Worm (Caenorhabditis elegans) whole organism, late embryonic: ENCODE data around the gene skpo-3.

Source experiments
- ama-1 ChIP-seq: fragments of 150-350 bp; optimal IDR thresholded peaks from 2 replicates; lab custom pipeline; 2014
- ceh-48 ChIP-seq: sonication (generic microtip); optimal IDR thresholded peaks from 2 replicates; lab custom pipeline; 2016; ENCODE audit warnings: missing genetic modification characterization, inconsistent platforms, missing compliant biosample characterization
- ceh-9 ChIP-seq: sonication (generic microtip); optimal IDR thresholded peaks from 2 replicates; lab custom pipeline; 2016; ENCODE audit warnings: mild to moderate bottlenecking, missing genetic modification characterization, inconsistent platforms, missing compliant biosample characterization
- elt-2 ChIP-seq: sonication (generic microtip); optimal IDR thresholded peaks from 2 replicates; lab custom pipeline; 2016; ENCODE audit warnings: missing genetic modification reagents, missing genetic modification characterization, missing compliant biosample characterization
- fkh-10 ChIP-seq: fragments of 150-350 bp; optimal IDR thresholded peaks from 2 replicates; lab custom pipeline; 2014; ENCODE audit warnings: missing biosample characterization, missing genetic modification reagents, missing genetic modification characterization
- nhr-11 ChIP-seq: fragments of 150-350 bp; optimal IDR thresholded peaks from 2 replicates; lab custom pipeline; 2014; ENCODE audit warnings: missing biosample characterization, missing genetic modification characterization
- pha-4 ChIP-seq: fragments of 150-350 bp; optimal IDR thresholded peaks from 2 replicates; lab custom pipeline; 2018; ENCODE audit warnings: missing biosample characterization, missing genetic modification reagents, missing genetic modification characterization
- pqm-1 ChIP-seq: sonication (generic microtip); optimal IDR thresholded peaks from 2 replicates; lab custom pipeline; 2016; ENCODE audit warnings: missing genetic modification characterization, missing compliant biosample characterization
- sdc-2 ChIP-seq: sonication (generic microtip); optimal IDR thresholded peaks from 2 replicates; lab custom pipeline; 2016; ENCODE audit warnings: missing genotype, missing genetic modification characterization, missing compliant biosample characterization
- unc-3 ChIP-seq, 2 experiments: fragments of 200-800 bp in 1 of 2; sonication (Bioruptor generic) in 1 of 2; sonication (generic microtip) in 1 of 2; conservative IDR thresholded peaks in 1 of 2; optimal IDR thresholded peaks in 1 of 2; 2 replicates each; pipeline versions ENCODE4 v1.3.6 to Lab custom; 2016 to 2022; ENCODE audit warnings: missing compliant biosample characterization in 2 of 2, missing genetic modification characterization in 2 of 2, missing genetic modification reagents in 1 of 2

- TF ChIP-seq ama-1 (no peak), nhr-11 (tag; lab: Kevin White, UChicago) (no peak), pqm-1 (tag; lab: Kevin White, UChicago) (no peak), pha-4 (tag; lab: Kevin White, UChicago) (no peak), ceh-48 (tag; lab: Kevin White, UChicago) (no peak), ceh-9 (tag; lab: Kevin White, UChicago) (no peak), elt-2 (no peak), unc-3 (GFP tag; conservative IDR thresholded peaks at IDR 0.05; lab: Robert Waterston, UW) (no peak), unc-3 (tag; optimal IDR thresholded peaks at IDR 0.05; lab: Kevin White, UChicago) (no peak), fkh-10 (GFP tag; lab: Kevin White, UChicago) (no peak), sdc-2 (no peak)
These were observed 15.0 kb upstream of the skpo-3 start for ce11 chrII:7230684-7231083.
